Worm (Caenorhabditis elegans) whole organism, late embryonic: Measurements from ENCODE around the gene ttr-37.

Source experiments
- C38D4.7 ChIP-seq: fragments of 200-800 bp; sonication (Bioruptor generic); optimal IDR thresholded peaks from 2 replicates; lab custom pipeline; 2018; ENCODE audit warnings: mild to moderate bottlenecking, missing genetic modification characterization, moderate library complexity, missing compliant biosample characterization
- F13H6.1 ChIP-seq: sonication (generic microtip); optimal IDR thresholded peaks from 2 replicates; lab custom pipeline; 2016; ENCODE audit warnings: missing genetic modification characterization, missing compliant biosample characterization
- K09A11.1 ChIP-seq: sonication (generic microtip); optimal IDR thresholded peaks from 2 replicates; lab custom pipeline; 2017; ENCODE audit warnings: antibody characterized with exemption, mild to moderate bottlenecking, missing genetic modification characterization, missing compliant biosample characterization; ENCODE audit not compliant: insufficient read depth
- T23F11.4 ChIP-seq: fragments of 200-800 bp; sonication (Bioruptor generic); optimal IDR thresholded peaks from 2 replicates; lab custom pipeline; 2018; ENCODE audit warnings: mild to moderate bottlenecking, missing genetic modification characterization, missing compliant biosample characterization
- ahr-1 ChIP-seq: sonication (generic microtip); optimal IDR thresholded peaks from 2 replicates; lab custom pipeline; 2016; ENCODE audit warnings: missing genetic modification characterization, missing compliant biosample characterization
- ama-1 ChIP-seq: fragments of 150-350 bp; optimal IDR thresholded peaks from 2 replicates; lab custom pipeline; 2014
- ceh-14 ChIP-seq: sonication (generic microtip); optimal IDR thresholded peaks from 2 replicates; lab custom pipeline; 2016; ENCODE audit warnings: missing genotype, missing genetic modification characterization, missing compliant biosample characterization
- ceh-19 ChIP-seq: fragments of 200-800 bp; sonication (Bioruptor generic); optimal IDR thresholded peaks from 2 replicates; lab custom pipeline; 2018; ENCODE audit warnings: mild to moderate bottlenecking, missing genetic modification characterization, missing compliant biosample characterization
- ceh-2 ChIP-seq: sonication (generic microtip); optimal IDR thresholded peaks from 2 replicates; lab custom pipeline; 2016; ENCODE audit warnings: missing genotype, missing genetic modification characterization, missing compliant biosample characterization
- ceh-24 ChIP-seq: sonication (generic microtip); optimal IDR thresholded peaks from 2 replicates; lab custom pipeline; 2016; ENCODE audit warnings: mild to moderate bottlenecking, missing genetic modification characterization, missing compliant biosample characterization
- ceh-30 ChIP-seq: fragments of 150-350 bp; optimal IDR thresholded peaks from 2 replicates; lab custom pipeline; 2014; ENCODE audit warnings: missing biosample characterization, missing genetic modification characterization
- ceh-31 ChIP-seq: sonication (generic microtip); optimal IDR thresholded peaks from 2 replicates; lab custom pipeline; 2016; ENCODE audit warnings: missing genetic modification characterization, missing compliant biosample characterization
- ceh-34 ChIP-seq: sonication (generic microtip); optimal IDR thresholded peaks from 2 replicates; lab custom pipeline; 2016; ENCODE audit warnings: mild to moderate bottlenecking, missing genetic modification characterization, missing compliant biosample characterization
- ceh-48 ChIP-seq: sonication (generic microtip); optimal IDR thresholded peaks from 2 replicates; lab custom pipeline; 2016; ENCODE audit warnings: missing genetic modification characterization, inconsistent platforms, missing compliant biosample characterization
- ceh-6 ChIP-seq: fragments of 200-800 bp; sonication (Bioruptor generic); optimal IDR thresholded peaks from 2 replicates; lab custom pipeline; 2018; ENCODE audit warnings: mild to moderate bottlenecking, missing genetic modification characterization, missing compliant biosample characterization
- ceh-9 ChIP-seq: sonication (generic microtip); optimal IDR thresholded peaks from 2 replicates; lab custom pipeline; 2016; ENCODE audit warnings: mild to moderate bottlenecking, missing genetic modification characterization, inconsistent platforms, missing compliant biosample characterization
- che-1 ChIP-seq: sonication (generic microtip); optimal IDR thresholded peaks from 2 replicates; lab custom pipeline; 2016; ENCODE audit warnings: mild to moderate bottlenecking, missing genetic modification characterization, missing compliant biosample characterization
- dmd-4 ChIP-seq: sonication (generic microtip); optimal IDR thresholded peaks from 2 replicates; lab custom pipeline; 2016; ENCODE audit warnings: borderline replicate concordance, missing genetic modification characterization, missing compliant biosample characterization
- dve-1 ChIP-seq: sonication (generic microtip); optimal IDR thresholded peaks from 2 replicates; lab custom pipeline; 2017; ENCODE audit warnings: antibody characterized with exemption, mild to moderate bottlenecking, missing genetic modification characterization, missing compliant biosample characterization
- elt-2 ChIP-seq: sonication (generic microtip); optimal IDR thresholded peaks from 2 replicates; lab custom pipeline; 2016; ENCODE audit warnings: missing genetic modification reagents, missing genetic modification characterization, missing compliant biosample characterization
- ets-4 ChIP-seq: sonication (generic microtip); optimal IDR thresholded peaks from 2 replicates; lab custom pipeline; 2016; ENCODE audit warnings: missing genetic modification characterization, missing compliant biosample characterization
- eyg-1 ChIP-seq: sonication (generic microtip); optimal IDR thresholded peaks from 2 replicates; lab custom pipeline; 2016; ENCODE audit warnings: missing genotype, missing genetic modification characterization, missing compliant biosample characterization
- fax-1 ChIP-seq: sonication (generic microtip); optimal IDR thresholded peaks from 2 replicates; lab custom pipeline; 2016; ENCODE audit warnings: missing genotype, missing genetic modification characterization, missing compliant biosample characterization
- fkh-10 ChIP-seq: fragments of 150-350 bp; optimal IDR thresholded peaks from 2 replicates; lab custom pipeline; 2014; ENCODE audit warnings: missing biosample characterization, missing genetic modification reagents, missing genetic modification characterization
- gmeb-2 ChIP-seq: sonication (generic microtip); optimal IDR thresholded peaks from 2 replicates; lab custom pipeline; 2016; ENCODE audit warnings: missing genetic modification characterization, inconsistent platforms, missing compliant biosample characterization
- hlh-13 ChIP-seq: fragments of 200-800 bp; sonication (Bioruptor generic); optimal IDR thresholded peaks from 2 replicates; lab custom pipeline; 2018; ENCODE audit warnings: mild to moderate bottlenecking, missing genetic modification characterization, missing compliant biosample characterization
- hlh-30 ChIP-seq: sonication (generic microtip); optimal IDR thresholded peaks from 2 replicates; lab custom pipeline; 2017; ENCODE audit warnings: antibody characterized with exemption, missing genetic modification characterization, missing compliant biosample characterization; ENCODE audit not compliant: insufficient read depth
- hlh-6 ChIP-seq: sonication (generic microtip); optimal IDR thresholded peaks from 2 replicates; lab custom pipeline; 2016; ENCODE audit warnings: missing genotype, missing genetic modification characterization, missing compliant biosample characterization
- lim-6 ChIP-seq: sonication (generic microtip); optimal IDR thresholded peaks from 2 replicates; lab custom pipeline; 2016; ENCODE audit warnings: missing genetic modification characterization, missing compliant biosample characterization
- lin-11 ChIP-seq: fragments of 200-800 bp; sonication (Bioruptor generic); optimal IDR thresholded peaks from 2 replicates; lab custom pipeline; 2018; ENCODE audit warnings: mild to moderate bottlenecking, missing genetic modification characterization, missing compliant biosample characterization
- madf-2 ChIP-seq: sonication (generic microtip); optimal IDR thresholded peaks from 2 replicates; lab custom pipeline; 2017; ENCODE audit warnings: missing genetic modification characterization, missing compliant biosample characterization
- nfya-1 ChIP-seq: sonication (generic microtip); optimal IDR thresholded peaks from 2 replicates; lab custom pipeline; 2017; ENCODE audit warnings: missing genetic modification characterization, mild to moderate bottlenecking, missing compliant biosample characterization, antibody characterized with exemption, moderate library complexity
- nhr-11 ChIP-seq: fragments of 150-350 bp; optimal IDR thresholded peaks from 2 replicates; lab custom pipeline; 2014; ENCODE audit warnings: missing biosample characterization, missing genetic modification characterization
- nhr-232 ChIP-seq: sonication (generic microtip); optimal IDR thresholded peaks from 2 replicates; lab custom pipeline; 2016; ENCODE audit warnings: missing genetic modification characterization, missing compliant biosample characterization
- npax-4 ChIP-seq: sonication (generic microtip); optimal IDR thresholded peaks from 2 replicates; lab custom pipeline; 2016; ENCODE audit warnings: missing genetic modification characterization, missing compliant biosample characterization
- odd-2 ChIP-seq: sonication (generic microtip); optimal IDR thresholded peaks from 2 replicates; lab custom pipeline; 2017; ENCODE audit warnings: antibody characterized with exemption, mild to moderate bottlenecking, missing genetic modification characterization, missing compliant biosample characterization
- pag-3 ChIP-seq: sonication (generic microtip); optimal IDR thresholded peaks from 2 replicates; lab custom pipeline; 2016; ENCODE audit warnings: missing compliant biosample characterization, missing genetic modification characterization, borderline replicate concordance
- pat-9 ChIP-seq: fragments of 200-800 bp; sonication (Bioruptor generic); optimal IDR thresholded peaks from 2 replicates; lab custom pipeline; 2018; ENCODE audit warnings: mild to moderate bottlenecking, missing genetic modification characterization, moderate library complexity, missing compliant biosample characterization
- pax-1 ChIP-seq: fragments of 150-350 bp; optimal IDR thresholded peaks from 2 replicates; lab custom pipeline; 2014; ENCODE audit warnings: missing biosample characterization, missing genetic modification characterization
- pha-2 ChIP-seq: sonication (generic microtip); optimal IDR thresholded peaks from 2 replicates; lab custom pipeline; 2017; ENCODE audit warnings: mild to moderate bottlenecking, missing genetic modification characterization, missing compliant biosample characterization
- pqm-1 ChIP-seq: sonication (generic microtip); optimal IDR thresholded peaks from 2 replicates; lab custom pipeline; 2016; ENCODE audit warnings: missing genetic modification characterization, missing compliant biosample characterization
- ref-2 ChIP-seq: sonication (generic microtip); optimal IDR thresholded peaks from 2 replicates; lab custom pipeline; 2016; ENCODE audit warnings: missing genetic modification characterization, missing compliant biosample characterization
- rnt-1 ChIP-seq: sonication (generic microtip); optimal IDR thresholded peaks from 2 replicates; lab custom pipeline; 2016; ENCODE audit warnings: missing genetic modification characterization, missing compliant biosample characterization
- sdc-2 ChIP-seq: sonication (generic microtip); optimal IDR thresholded peaks from 2 replicates; lab custom pipeline; 2016; ENCODE audit warnings: missing genotype, missing genetic modification characterization, missing compliant biosample characterization
- sox-4 ChIP-seq: sonication (generic microtip); optimal IDR thresholded peaks from 2 replicates; lab custom pipeline; 2017; ENCODE audit warnings: mild to moderate bottlenecking, missing genetic modification characterization, inconsistent platforms, missing compliant biosample characterization
- syd-9 ChIP-seq: sonication (generic microtip); optimal IDR thresholded peaks from 2 replicates; lab custom pipeline; 2016; ENCODE audit warnings: mild to moderate bottlenecking, missing genetic modification characterization, moderate library complexity, missing compliant biosample characterization
- tbx-2 ChIP-seq: sonication (generic microtip); optimal IDR thresholded peaks from 2 replicates; lab custom pipeline; 2016; ENCODE audit warnings: missing genetic modification characterization, missing compliant biosample characterization
- ttx-3 ChIP-seq: sonication (generic microtip); optimal IDR thresholded peaks from 2 replicates; lab custom pipeline; 2016; ENCODE audit warnings: missing genetic modification reagents, missing genetic modification characterization, missing compliant biosample characterization
- unc-42 ChIP-seq: sonication (generic microtip); optimal IDR thresholded peaks from 2 replicates; lab custom pipeline; 2016; ENCODE audit warnings: missing genotype, missing genetic modification characterization, missing compliant biosample characterization
- unc-55 ChIP-seq: sonication (generic microtip); optimal IDR thresholded peaks from 2 replicates; lab custom pipeline; 2017; ENCODE audit warnings: missing biosample characterization, missing genetic modification reagents, missing genetic modification characterization
- unc-86 ChIP-seq: sonication (generic microtip); optimal IDR thresholded peaks from 2 replicates; lab custom pipeline; 2016; ENCODE audit warnings: missing genetic modification characterization, missing compliant biosample characterization
- zip-5 ChIP-seq: sonication (generic microtip); optimal IDR thresholded peaks from 2 replicates; lab custom pipeline; 2016; ENCODE audit warnings: missing genetic modification characterization, missing compliant biosample characterization
- ztf-16 ChIP-seq: sonication (generic microtip); optimal IDR thresholded peaks from 2 replicates; lab custom pipeline; 2017; ENCODE audit warnings: missing genetic modification characterization, missing compliant biosample characterization

The ttr-37 gene

ce11 chrX:1319708-1320107, 17.3 kb downstream of the ttr-37 start:
- TF ChIP-seq ama-1 (no peak), ceh-2 (tag; lab: Kevin White, UChicago) (peak; percentile 43), nfya-1 (tag; lab: Kevin White, UChicago) (peak; percentile 30), ceh-14 (tag; lab: Kevin White, UChicago) (no peak), syd-9 (tag; lab: Kevin White, UChicago) (no peak), ceh-19 (peak; percentile 8), fkh-10 (no peak), elt-2 (tag; lab: Kevin White, UChicago) (peak; percentile 87), rnt-1 (tag; lab: Kevin White, UChicago) (peak; percentile 46), ref-2 (tag; lab: Kevin White, UChicago) (peak; percentile 76), pag-3 (tag; lab: Kevin White, UChicago) (no peak), eyg-1 (peak; percentile 24), che-1 (tag; lab: Kevin White, UChicago) (no peak), npax-4 (tag; lab: Kevin White, UChicago) (no peak), ceh-48 (tag; lab: Kevin White, UChicago) (peak; percentile 41), odd-2 (tag; lab: Kevin White, UChicago) (no peak), dve-1 (peak; percentile 35), fax-1 (tag; lab: Kevin White, UChicago) (peak; percentile 51), hlh-13 (GFP tag; lab: Kevin White, UChicago) (no peak), lim-6 (peak; percentile 28), F13H6.1 (tag; lab: Kevin White, UChicago) (peak; percentile 61), zip-5 (tag; lab: Kevin White, UChicago) (no peak), K09A11.1 (no peak), C38D4.7 (GFP tag; lab: Kevin White, UChicago) (no peak), hlh-30 (tag; lab: Kevin White, UChicago) (no peak), pax-1 (tag; lab: Kevin White, UChicago) (no peak), pha-2 (tag; lab: Kevin White, UChicago) (peak; percentile 19), sox-4 (no peak), nhr-11 (tag; lab: Kevin White, UChicago) (no peak), T23F11.4 (GFP tag; lab: Kevin White, UChicago) (no peak), nhr-232 (tag; lab: Kevin White, UChicago) (no peak), ttx-3 (tag; lab: Kevin White, UChicago) (no peak), unc-86 (tag; lab: Kevin White, UChicago) (no peak), pqm-1 (tag; lab: Kevin White, UChicago) (peak; percentile 70), tbx-2 (tag; lab: Kevin White, UChicago) (peak; percentile 81), unc-42 (tag; lab: Kevin White, UChicago) (peak; percentile 41), dmd-4 (tag; lab: Kevin White, UChicago) (no peak), gmeb-2 (tag; lab: Kevin White, UChicago) (no peak), ceh-30 (tag; lab: Kevin White, UChicago) (no peak), ztf-16 (tag; lab: Kevin White, UChicago) (no peak), ceh-34 (tag; lab: Kevin White, UChicago) (peak; percentile 34), ahr-1 (peak; percentile 1), ceh-6 (GFP tag; lab: Kevin White, UChicago) (no peak), lin-11 (tag; lab: Kevin White, UChicago) (no peak), pat-9 (tag; lab: Kevin White, UChicago) (peak; percentile 13), ceh-24 (tag; lab: Kevin White, UChicago) (no peak), hlh-6 (no peak), unc-55 (GFP tag; lab: Kevin White, UChicago) (no peak), madf-2 (tag; lab: Kevin White, UChicago) (peak; percentile 26), ets-4 (tag; lab: Kevin White, UChicago) (peak; percentile 36), ceh-9 (no peak), sdc-2 (tag; lab: Kevin White, UChicago) (peak; percentile 94), ceh-31 (tag; lab: Kevin White, UChicago) (peak; percentile 68)
